Worm (Caenorhabditis elegans): ENCODE results near the gene usp-33.

Gene usp-33

DNA sequence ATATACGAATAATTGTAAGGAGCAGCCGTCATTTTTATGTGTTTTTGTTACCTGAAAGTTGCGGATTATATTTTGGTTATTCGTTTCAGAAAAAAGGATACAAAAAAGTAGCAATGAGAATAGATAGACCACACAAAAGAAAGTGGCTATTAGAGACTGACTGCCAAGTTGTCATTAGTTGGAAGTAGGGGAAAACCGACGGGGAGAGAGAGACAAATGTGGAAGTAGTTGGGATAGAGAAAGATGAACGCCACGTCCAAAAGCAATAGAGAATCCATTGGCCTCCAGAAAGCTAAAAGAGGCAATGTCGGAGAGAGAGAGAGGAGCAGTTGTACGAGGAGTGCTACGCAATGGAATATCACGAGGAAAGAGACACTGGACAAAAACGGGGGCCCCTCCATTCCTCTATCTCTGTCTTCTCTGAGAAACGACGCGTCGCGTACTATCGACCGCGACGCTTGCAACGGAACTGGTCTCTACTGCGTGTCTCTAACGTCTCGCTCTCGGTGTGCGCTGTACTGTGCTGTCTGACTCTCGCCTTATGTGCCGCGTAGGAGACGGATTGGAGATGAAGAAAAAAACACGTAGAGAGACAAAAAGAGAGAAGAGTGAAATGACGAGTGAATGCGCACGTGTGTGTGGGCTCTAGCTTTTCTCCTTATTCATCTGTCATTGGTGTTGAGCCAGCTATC, 15.6 kb downstream of the usp-33 start, which contains the start of gene rab-14 (continued):
- peak; percentile 63 to 90 for TF ChIP-seq mdl-1 (tag; optimal IDR thresholded peaks at IDR 0.05)
- no peak for TF ChIP-seq unc-130 (tag; optimal IDR thresholded peaks at IDR 0.05)
- TF ChIP-seq nhr-90 (tag; optimal IDR thresholded peaks at IDR 0.05; ENCODE audit: poor library complexity) = no peak
- TF ChIP-seq nhr-11 (tag; optimal IDR thresholded peaks at IDR 0.05) = no peak
- peak; percentile 70 for TF ChIP-seq nhr-20 (tag; optimal IDR thresholded peaks at IDR 0.05)
- TF ChIP-seq hpl-2 (GFP tag; optimal IDR thresholded peaks at IDR 0.05) = no peak
- TF ChIP-seq egl-13 (tag; optimal IDR thresholded peaks at IDR 0.05) = peak; percentile 74
- no peak for TF ChIP-seq nhr-85 (tag)
- TF ChIP-seq mep-1 (tag; optimal IDR thresholded peaks at IDR 0.05) = peak; percentile 10
- TF ChIP-seq ceh-82 (tag; optimal IDR thresholded peaks at IDR 0.05) = peak; percentile 54 to 89 (median 54)
- no peak for TF ChIP-seq unc-98 (GFP tag; IDR thresholded peaks at IDR 0.05)
- TF ChIP-seq F16B12.6 (tag; optimal IDR thresholded peaks at IDR 0.05) = no peak
- TF ChIP-seq nhr-28 (tag; optimal IDR thresholded peaks at IDR 0.05) = no peak
- TF ChIP-seq pax-3 (tag; optimal IDR thresholded peaks at IDR 0.05) = no peak
- TF ChIP-seq mef-2 (tag; optimal IDR thresholded peaks at IDR 0.05) = peak; percentile 7
- TF ChIP-seq dsc-1 (tag; optimal IDR thresholded peaks at IDR 0.05) = peak; percentile 58
- no peak for TF ChIP-seq alr-1 (tag; optimal IDR thresholded peaks at IDR 0.05; ENCODE audit: borderline replicate concordance)
- no peak for TF ChIP-seq tlp-1 (tag; optimal IDR thresholded peaks at IDR 0.05)
- peak; percentile 63 for TF ChIP-seq nhr-77 (tag; optimal IDR thresholded peaks at IDR 0.05)
- TF ChIP-seq elt-2 (tag; optimal IDR thresholded peaks at IDR 0.05) = no peak
- TF ChIP-seq tbx-2 (tag; optimal IDR thresholded peaks at IDR 0.05) = peak; percentile 80
- peak; percentile 95 for TF ChIP-seq fkh-8 (tag; optimal IDR thresholded peaks at IDR 0.05)
- TF ChIP-seq nhr-71 (tag; optimal IDR thresholded peaks at IDR 0.05) = peak; percentile 88
- no peak for TF ChIP-seq ztf-11 (tag; optimal IDR thresholded peaks at IDR 0.05)
- TF ChIP-seq elt-3 (tag; optimal IDR thresholded peaks at IDR 0.05) = no peak
- TF ChIP-seq swsn-7 (tag; optimal IDR thresholded peaks at IDR 0.05) = peak; percentile 80
- TF ChIP-seq efl-1 (optimal IDR thresholded peaks at IDR 0.05) = peak; percentile 31 to 49
- TF ChIP-seq efl-1 (GFP tag; optimal IDR thresholded peaks at IDR 0.05 in 1 of 2) = peak in 1 of 2 experiments; percentile 96
- peak; percentile 84 for TF ChIP-seq nhr-47 (tag; optimal IDR thresholded peaks at IDR 0.05)
- peak; percentile 45 for TF ChIP-seq vab-15 (tag; optimal IDR thresholded peaks at IDR 0.05)
- peak; percentile 77 for TF ChIP-seq ztf-4 (tag; optimal IDR thresholded peaks at IDR 0.05)
- TF ChIP-seq ama-1 (optimal IDR thresholded peaks at IDR 0.05) = peak; percentile 12
- no peak for TF ChIP-seq ceh-63 (GFP tag; optimal IDR thresholded peaks at IDR 0.05)

- TF ChIP-seq unc-98 (GFP tag; IDR thresholded peaks at IDR 0.05) = peak; percentile 45; the same call in 1 of the 2 replicates
- TF ChIP-seq efl-1 (optimal IDR thresholded peaks at IDR 0.05) = peak; percentile 60 to 82
- peak; percentile 54 to 94 for TF ChIP-seq efl-1 (GFP tag; optimal IDR thresholded peaks at IDR 0.05 in 1 of 2)
- peak; percentile 92 for TF ChIP-seq unc-130 (tag; optimal IDR thresholded peaks at IDR 0.05)
- TF ChIP-seq aha-1 (tag; optimal IDR thresholded peaks at IDR 0.05) = no peak
- TF ChIP-seq nhr-85 (tag) = peak; percentile 93
- TF ChIP-seq sup-37 (GFP tag; optimal IDR thresholded peaks at IDR 0.05) = peak; percentile 76
- peak; percentile 98 for TF ChIP-seq jun-1 (tag; optimal IDR thresholded peaks at IDR 0.05)
- TF ChIP-seq hpl-2 (GFP tag; optimal IDR thresholded peaks at IDR 0.05) = peak; percentile 94
- TF ChIP-seq lin-15B (tag; optimal IDR thresholded peaks at IDR 0.05) = peak; percentile 56
- peak; percentile 94 for TF ChIP-seq snu-23 (GFP tag; optimal IDR thresholded peaks at IDR 0.05)
- peak; percentile 19 for TF ChIP-seq lin-39 (tag; optimal IDR thresholded peaks at IDR 0.05)
- TF ChIP-seq elt-2 (tag; optimal IDR thresholded peaks at IDR 0.05) = peak; percentile 87
- no peak for TF ChIP-seq vab-15 (tag; optimal IDR thresholded peaks at IDR 0.05)
- no peak for TF ChIP-seq nhr-76 (tag; optimal IDR thresholded peaks at IDR 0.05)
- TF ChIP-seq lin-13 (GFP tag; optimal IDR thresholded peaks at IDR 0.05) = peak; percentile 86
- peak; percentile 83 for TF ChIP-seq xbp-1 (tag; optimal IDR thresholded peaks at IDR 0.05)
- TF ChIP-seq Y116A8C.19 (tag; optimal IDR thresholded peaks at IDR 0.05; ENCODE audit: borderline replicate concordance) = no peak
- TF ChIP-seq ceh-90 (tag; optimal IDR thresholded peaks at IDR 0.05) = no peak
- TF ChIP-seq ama-1 (optimal IDR thresholded peaks at IDR 0.05) = no peak
- TF ChIP-seq pag-3 (tag; optimal IDR thresholded peaks at IDR 0.05; ENCODE audit: borderline replicate concordance, insufficient read depth) = peak; percentile 14
- peak; percentile 78 for TF ChIP-seq aly-2 (tag; optimal IDR thresholded peaks at IDR 0.05)
- TF ChIP-seq elt-3 (tag; optimal IDR thresholded peaks at IDR 0.05) = peak in 5 of 6 experiments; percentile 39 to 98 (median 86)
- TF ChIP-seq nhr-90 (tag; optimal IDR thresholded peaks at IDR 0.05; ENCODE audit: poor library complexity) = peak; percentile 92
- peak; percentile 80 for TF ChIP-seq ztf-4 (tag; optimal IDR thresholded peaks at IDR 0.05)
- TF ChIP-seq unc-86 (tag; optimal IDR thresholded peaks at IDR 0.05) = peak; percentile 62
- no peak for TF ChIP-seq hlh-4 (tag; optimal IDR thresholded peaks at IDR 0.05)
- TF ChIP-seq mdl-1 (tag; optimal IDR thresholded peaks at IDR 0.05) = peak; percentile 33 to 99
- TF ChIP-seq C16A3.4 (tag; optimal IDR thresholded peaks at IDR 0.05) = peak; percentile 95
- TF ChIP-seq swsn-7 (tag; optimal IDR thresholded peaks at IDR 0.05) = peak; percentile 93
- peak; percentile 80 for TF ChIP-seq egl-13 (tag; optimal IDR thresholded peaks at IDR 0.05)
Measured at ce11 chrX:15607498-15608019, 16.4 kb downstream of the usp-33 start, which contains the start of gene nipi-3. Gene nipi-3 (plus strand): TSS chrX:15607969.
